In genomic region chrX:16288492-16288964, dm6 we compare ENCODE assay signal across 1 fruit fly cellular context.
TF ChIP-seq lines count a peak whose summit lies in the region.

Gene CG32576, minus strand, starts transcription at chrX:16288533.
Gene caz, plus strand, starts transcription at chrX:16288810.

TF ChIP-seq in whole organism, embryonic, 481 proteins besides CTCF, POLR2A, EP300 and RAD21 (continued from another document and continues in another):
- TF ChIP-seq hb (GFP tag; IDR thresholded peaks at IDR 0.05; lab: Robert Waterston, UW; ENCODE audit: partially characterized antibody) (no peak), D (optimal IDR thresholded peaks at IDR 0.05; lab: Kevin White, UChicago) (no peak), D (GFP tag; optimal IDR thresholded peaks at IDR 0.05; lab: Kevin White, UChicago) (peak; percentile 23), CG2129 (GFP tag; IDR thresholded peaks at IDR 0.05; lab: Robert Waterston, UW; ENCODE audit: partially characterized antibody) (peak; percentile 39; the same call in 1 of the 2 replicates), gem (tag; optimal IDR thresholded peaks at IDR 0.05; lab: Kevin White, UChicago) (peak; percentile 57), Hey (tag; optimal IDR thresholded peaks at IDR 0.05; lab: Kevin White, UChicago) (no peak), CG4360 (GFP tag; IDR thresholded peaks at IDR 0.05; lab: Robert Waterston, UW) (no peak), CG32772 (GFP tag; IDR thresholded peaks at IDR 0.05; lab: Robert Waterston, UW) (no peak), CG17385 (GFP tag; optimal IDR thresholded peaks at IDR 0.05; lab: Kevin White, UChicago) (peak; percentile 22), slp2 (GFP tag; optimal IDR thresholded peaks at IDR 0.05; lab: Kevin White, UChicago) (no peak), CG3838 (GFP tag; optimal IDR thresholded peaks at IDR 0.05; lab: Kevin White, UChicago) (no peak), CG14050 (GFP tag; IDR thresholded peaks at IDR 0.05; lab: Robert Waterston, UW) (no peak), Dref (GFP tag; IDR thresholded peaks at IDR 0.05; lab: Robert Waterston, UW) (peak; percentile 64), CG12155 (GFP tag; optimal IDR thresholded peaks at IDR 0.05; lab: Kevin White, UChicago) (peak; percentile 37), croc (GFP tag; conservative IDR thresholded peaks at IDR 0.05; lab: Robert Waterston, UW) (no peak), CG14441 (GFP tag; IDR thresholded peaks at IDR 0.05; lab: Robert Waterston, UW) (no peak), CG13287 (GFP tag; IDR thresholded peaks at IDR 0.05; lab: Robert Waterston, UW; ENCODE audit: partially characterized antibody) (peak; percentile 72), Atf-2 (GFP tag; optimal IDR thresholded peaks at IDR 0.05; lab: Kevin White, UChicago) (no peak), Adf1 (GFP tag; IDR thresholded peaks at IDR 0.05; lab: Robert Waterston, UW) (no peak), CG12942 (GFP tag; optimal IDR thresholded peaks at IDR 0.05; lab: Kevin White, UChicago) (no peak), Abd-B (GFP tag; optimal IDR thresholded peaks at IDR 0.05; lab: Kevin White, UChicago) (no peak), PHDP (tag; optimal IDR thresholded peaks at IDR 0.05; lab: Kevin White, UChicago) (no peak), CG42726 (GFP tag; IDR thresholded peaks at IDR 0.05; lab: Robert Waterston, UW; ENCODE audit: partially characterized antibody) (no peak), pros (GFP tag; optimal IDR thresholded peaks at IDR 0.05; lab: Kevin White, UChicago) (no peak), cg (GFP tag; optimal IDR thresholded peaks at IDR 0.05; lab: Kevin White, UChicago) (peak; percentile 54), CG13296 (GFP tag; optimal IDR thresholded peaks at IDR 0.05; lab: Kevin White, UChicago) (no peak), CG12219 (GFP tag; optimal IDR thresholded peaks at IDR 0.05; lab: Kevin White, UChicago) (no peak), dysf (GFP tag; IDR thresholded peaks at IDR 0.05; lab: Robert Waterston, UW) (no peak), sens (GFP tag; lab: Kevin White, UChicago) (peak; percentile 66), CG3726 (GFP tag; IDR thresholded peaks at IDR 0.05; lab: Robert Waterston, UW) (no peak), Trl (optimal IDR thresholded peaks at IDR 0.05; lab: Kevin White, UChicago) (no peak), Trl (GFP tag; optimal IDR thresholded peaks at IDR 0.05; lab: Kevin White, UChicago) (peak; percentile 14), ind (GFP tag; optimal IDR thresholded peaks at IDR 0.05; lab: Kevin White, UChicago) (peak; percentile 29), Jarid2 (GFP tag; optimal IDR thresholded peaks at IDR 0.05; lab: Kevin White, UChicago) (no peak), CG6654 (GFP tag; optimal IDR thresholded peaks at IDR 0.05; lab: Kevin White, UChicago) (no peak), CG4617 (GFP tag; optimal IDR thresholded peaks at IDR 0.05; lab: Kevin White, UChicago; ENCODE audit: borderline replicate concordance) (peak; percentile 26), CG3281 (GFP tag; optimal IDR thresholded peaks at IDR 0.05; lab: Kevin White, UChicago) (no peak), nerfin-2 (GFP tag; IDR thresholded peaks at IDR 0.05; lab: Robert Waterston, UW; ENCODE audit: partially characterized antibody) (no peak), org-1 (GFP tag; optimal IDR thresholded peaks at IDR 0.05; lab: Kevin White, UChicago) (no peak), jumu (GFP tag; optimal IDR thresholded peaks at IDR 0.05; lab: Kevin White, UChicago) (no peak), Ada2b (GFP tag; IDR thresholded peaks at IDR 0.05; lab: Robert Waterston, UW) (no peak), kni (GFP tag; optimal IDR thresholded peaks at IDR 0.05; lab: Kevin White, UChicago) (no peak), CG30403 (GFP tag; optimal IDR thresholded peaks at IDR 0.05; lab: Kevin White, UChicago) (peak; percentile 56), Med (GFP tag; lab: Kevin White, UChicago) (peak; percentile 48), CG4707 (GFP tag; optimal IDR thresholded peaks at IDR 0.05; lab: Kevin White, UChicago) (no peak), Lpt (GFP tag; optimal IDR thresholded peaks at IDR 0.05; lab: Kevin White, UChicago) (no peak), toy (GFP tag; IDR thresholded peaks at IDR 0.05; lab: Robert Waterston, UW) (no peak), CG12071 (GFP tag; optimal IDR thresholded peaks at IDR 0.05; lab: Kevin White, UChicago) (no peak), gfzf (GFP tag; optimal IDR thresholded peaks at IDR 0.05; lab: Kevin White, UChicago) (no peak), zen (tag; optimal IDR thresholded peaks at IDR 0.05; lab: Kevin White, UChicago) (peak; percentile 73), CG43689 (GFP tag; IDR thresholded peaks at IDR 0.05; lab: Robert Waterston, UW) (no peak), Dip2 (GFP tag; IDR thresholded peaks at IDR 0.05; lab: Robert Waterston, UW) (no peak), sob (GFP tag; IDR thresholded peaks at IDR 0.05; lab: Robert Waterston, UW) (peak; percentile 39; the same call in 1 of the 2 replicates), Meics (GFP tag; optimal IDR thresholded peaks at IDR 0.05; lab: Kevin White, UChicago) (peak; percentile 33), sim (GFP tag; IDR thresholded peaks at IDR 0.05; lab: Robert Waterston, UW) (no peak), caup (GFP tag; optimal IDR thresholded peaks at IDR 0.05; lab: Kevin White, UChicago; ENCODE audit: severe bottlenecking) (peak; percentile 37), vnd (GFP tag; IDR thresholded peaks at IDR 0.05; lab: Robert Waterston, UW; ENCODE audit: partially characterized antibody) (peak; percentile 56; the same call in 2 of the 3 replicates), Six4 (GFP tag; optimal IDR thresholded peaks at IDR 0.05; lab: Kevin White, UChicago) (no peak), jing (GFP tag; optimal IDR thresholded peaks at IDR 0.05; lab: Kevin White, UChicago) (no peak), CG34376 (GFP tag; optimal IDR thresholded peaks at IDR 0.05; lab: Kevin White, UChicago) (peak; percentile 16), Fer3 (tag; optimal IDR thresholded peaks at IDR 0.05; lab: Kevin White, UChicago) (no peak), sna (GFP tag; IDR thresholded peaks at IDR 0.05; lab: Robert Waterston, UW; ENCODE audit: partially characterized antibody) (peak; percentile 56; the same call in 1 of the 2 replicates), CG7271 (tag; optimal IDR thresholded peaks at IDR 0.05; lab: Kevin White, UChicago) (no peak), klu (GFP tag; IDR thresholded peaks at IDR 0.05; lab: Robert Waterston, UW) (no peak), Gsc (GFP tag; IDR thresholded peaks at IDR 0.05; lab: Robert Waterston, UW) (no peak), btn (GFP tag; optimal IDR thresholded peaks at IDR 0.05; lab: Kevin White, UChicago) (no peak), Blimp-1 (GFP tag; optimal IDR thresholded peaks at IDR 0.05; lab: Kevin White, UChicago) (no peak), tx (GFP tag; optimal IDR thresholded peaks at IDR 0.05; lab: Kevin White, UChicago) (no peak), dati (GFP tag; IDR thresholded peaks at IDR 0.05; lab: Robert Waterston, UW) (no peak), sqz (GFP tag; optimal IDR thresholded peaks at IDR 0.05; lab: Kevin White, UChicago) (no peak), CG18599 (GFP tag; optimal IDR thresholded peaks at IDR 0.05; lab: Kevin White, UChicago) (no peak), gcm2 (GFP tag; optimal IDR thresholded peaks at IDR 0.05; lab: Kevin White, UChicago) (no peak), Eip74EF (GFP tag; optimal IDR thresholded peaks at IDR 0.05; lab: Kevin White, UChicago) (no peak), Dbx (GFP tag; IDR thresholded peaks at IDR 0.05; lab: Robert Waterston, UW) (no peak; the same call in 2 of the 3 replicates), CG12299 (tag; optimal IDR thresholded peaks at IDR 0.05; lab: Kevin White, UChicago) (peak; percentile 22), CG30020 (tag; optimal IDR thresholded peaks at IDR 0.05; lab: Kevin White, UChicago) (peak; percentile 94), cas (GFP tag; IDR thresholded peaks at IDR 0.05; lab: Robert Waterston, UW) (no peak), danr (GFP tag; IDR thresholded peaks at IDR 0.05; lab: Robert Waterston, UW) (no peak), ap (GFP tag; IDR thresholded peaks at IDR 0.05; lab: Robert Waterston, UW) (no peak), dmrt11E (tag; optimal IDR thresholded peaks at IDR 0.05; lab: Kevin White, UChicago) (peak; percentile 14), ems (GFP tag; optimal IDR thresholded peaks at IDR 0.05; lab: Kevin White, UChicago) (no peak), CG11696 (GFP tag; IDR thresholded peaks at IDR 0.05; lab: Robert Waterston, UW) (no peak), Atf3 (GFP tag; optimal IDR thresholded peaks at IDR 0.05; lab: Kevin White, UChicago) (no peak), kay (GFP tag; optimal IDR thresholded peaks at IDR 0.05; lab: Kevin White, UChicago) (no peak), hbn (GFP tag; IDR thresholded peaks at IDR 0.05; lab: Robert Waterston, UW; ENCODE audit: partially characterized antibody) (peak; percentile 32; the same call in 1 of the 2 replicates), ato (GFP tag; IDR thresholded peaks at IDR 0.05; lab: Robert Waterston, UW; ENCODE audit: partially characterized antibody) (no peak), NC2α (GFP tag; optimal IDR thresholded peaks at IDR 0.05; lab: Kevin White, UChicago) (no peak), CG7786 (GFP tag; optimal IDR thresholded peaks at IDR 0.05; lab: Kevin White, UChicago) (no peak), Sin3A (optimal IDR thresholded peaks at IDR 0.05; lab: Kevin White, UChicago) (peak; percentile 65), CG6254 (GFP tag; optimal IDR thresholded peaks at IDR 0.05; lab: Kevin White, UChicago) (peak; percentile 3), CG8359 (GFP tag; optimal IDR thresholded peaks at IDR 0.05; lab: Kevin White, UChicago; ENCODE audit: borderline replicate concordance) (no peak), hth (optimal IDR thresholded peaks at IDR 0.05; lab: Kevin White, UChicago) (no peak), Spps (tag; optimal IDR thresholded peaks at IDR 0.05; lab: Kevin White, UChicago) (no peak), Xbp1 (GFP tag; optimal IDR thresholded peaks at IDR 0.05; lab: Kevin White, UChicago) (peak; percentile 60), ATbp (GFP tag; optimal IDR thresholded peaks at IDR 0.05; lab: Kevin White, UChicago) (no peak), dimm (GFP tag; IDR thresholded peaks at IDR 0.05; lab: Robert Waterston, UW) (no peak), CG18262 (tag; optimal IDR thresholded peaks at IDR 0.05; lab: Kevin White, UChicago) (peak; percentile 26), CG9437 (GFP tag; optimal IDR thresholded peaks at IDR 0.05; lab: Kevin White, UChicago) (no peak), CG10321 (GFP tag; IDR thresholded peaks at IDR 0.05; lab: Robert Waterston, UW) (no peak), CG2889 (GFP tag; IDR thresholded peaks at IDR 0.05; lab: Robert Waterston, UW) (no peak), fd96Cb (tag; optimal IDR thresholded peaks at IDR 0.05; lab: Kevin White, UChicago) (no peak), CG10565 (GFP tag; optimal IDR thresholded peaks at IDR 0.05; lab: Kevin White, UChicago) (no peak), lab (GFP tag; optimal IDR thresholded peaks at IDR 0.05; lab: Kevin White, UChicago) (no peak), CG17829 (tag; optimal IDR thresholded peaks at IDR 0.05; lab: Kevin White, UChicago) (peak; percentile 53), CG13894 (tag; optimal IDR thresholded peaks at IDR 0.05; lab: Kevin White, UChicago) (no peak), E2f2 (GFP tag; IDR thresholded peaks at IDR 0.05; lab: Robert Waterston, UW) (peak; percentile 51; the same call in 1 of the 2 replicates), seq (GFP tag; IDR thresholded peaks at IDR 0.05; lab: Robert Waterston, UW) (no peak), pum (GFP tag; optimal IDR thresholded peaks at IDR 0.05; lab: Kevin White, UChicago) (no peak), tup (GFP tag; optimal IDR thresholded peaks at IDR 0.05; lab: Kevin White, UChicago) (peak; percentile 9), Nf-YA (GFP tag; IDR thresholded peaks at IDR 0.05; lab: Robert Waterston, UW) (no peak), gsb (GFP tag; IDR thresholded peaks at IDR 0.05; lab: Robert Waterston, UW) (no peak), p53 (GFP tag; optimal IDR thresholded peaks at IDR 0.05; lab: Kevin White, UChicago) (no peak), dpn (GFP tag; optimal IDR thresholded peaks at IDR 0.05; lab: Kevin White, UChicago) (peak in 1 of 2 experiments; percentile 43), Hmr (GFP tag; optimal IDR thresholded peaks at IDR 0.05; lab: Kevin White, UChicago) (no peak), grau (tag; optimal IDR thresholded peaks at IDR 0.05; lab: Kevin White, UChicago) (peak; percentile 44), CG2199 (GFP tag; IDR thresholded peaks at IDR 0.05; lab: Robert Waterston, UW) (no peak), cwo (GFP tag; optimal IDR thresholded peaks at IDR 0.05; lab: Kevin White, UChicago) (no peak), CG15696 (tag; optimal IDR thresholded peaks at IDR 0.05; lab: Kevin White, UChicago) (no peak), CG17359 (tag; optimal IDR thresholded peaks at IDR 0.05; lab: Kevin White, UChicago) (no peak), nmo (GFP tag; optimal IDR thresholded peaks at IDR 0.05; lab: Kevin White, UChicago) (peak; percentile 57), unpg (GFP tag; optimal IDR thresholded peaks at IDR 0.05; lab: Kevin White, UChicago) (peak; percentile 31), HmgZ (tag; optimal IDR thresholded peaks at IDR 0.05; lab: Kevin White, UChicago) (peak; percentile 13), pnt (GFP tag; optimal IDR thresholded peaks at IDR 0.05; lab: Kevin White, UChicago) (no peak), CG10366 (GFP tag; IDR thresholded peaks at IDR 0.05; lab: Robert Waterston, UW) (no peak), Rfx (GFP tag; IDR thresholded peaks at IDR 0.05; lab: Robert Waterston, UW) (peak; percentile 30; the same call in 1 of the 2 replicates), Hand (GFP tag; optimal IDR thresholded peaks at IDR 0.05; lab: Kevin White, UChicago) (no peak), CG9876 (GFP tag; optimal IDR thresholded peaks at IDR 0.05; lab: Kevin White, UChicago) (no peak), sc (optimal IDR thresholded peaks at IDR 0.05; lab: Kevin White, UChicago) (no peak), sc (GFP tag; optimal IDR thresholded peaks at IDR 0.05; lab: Kevin White, UChicago) (no peak), CG3995 (GFP tag; optimal IDR thresholded peaks at IDR 0.05; lab: Kevin White, UChicago) (peak; percentile 28), CG32532 (GFP tag; IDR thresholded peaks at IDR 0.05; lab: Robert Waterston, UW) (peak; percentile 18; the same call in 1 of the 2 replicates), YL-1 (GFP tag; optimal IDR thresholded peaks at IDR 0.05; lab: Kevin White, UChicago) (peak; percentile 84), CoRest (tag; optimal IDR thresholded peaks at IDR 0.05; lab: Kevin White, UChicago) (peak; percentile 28), salm (tag; optimal IDR thresholded peaks at IDR 0.05; lab: Kevin White, UChicago) (no peak), cato (GFP tag; optimal IDR thresholded peaks at IDR 0.05; lab: Kevin White, UChicago; ENCODE audit: borderline replicate concordance) (no peak), Oaz (GFP tag; IDR thresholded peaks at IDR 0.05; lab: Robert Waterston, UW) (no peak)
